Fruit fly (Drosophila melanogaster) whole organism: ENCODE measurements around the gene CG18223.

Source experiments
- EcR ChIP-seq, 2 experiments: fragments of >200 bp; optimal IDR thresholded peaks; 2 replicates each; lab custom pipeline; 2017; ENCODE audit warnings: missing biosample characterization in 2 of 2, missing genetic modification characterization in 2 of 2, missing genetic modification reagents in 2 of 2
- usp ChIP-seq: fragments of >200 bp; optimal IDR thresholded peaks from 2 replicates; lab custom pipeline; 2017; ENCODE audit warnings: missing biosample characterization, missing genetic modification characterization, mixed read lengths

dm6 chr3L:18897459-18898085 lies 22.5 kb downstream of the CG18223 start:
- TF ChIP-seq EcR (GFP tag; optimal IDR thresholded peaks at IDR 0.05; lab: Kevin White, UChicago) (no peak), usp (GFP tag; lab: Kevin White, UChicago) (no peak)
